Fruit fly (Drosophila melanogaster) whole organism, prepupa: ENCODE measurements around the gene CG15269.

Experiments used
- CG10669 ChIP-seq: fragments of 200-800 bp; sonication (Bioruptor generic); optimal IDR thresholded peaks from 3 replicates; lab custom pipeline; 2018; ENCODE audit warnings: missing biosample characterization, mild to moderate bottlenecking, missing genetic modification characterization, moderate library complexity
- CG15336 ChIP-seq: fragments of 200-800 bp; sonication (Bioruptor generic); IDR thresholded peaks from 2 replicates; pipeline ENCODE4 v1.3.6; 2022; ENCODE audit warnings: missing biosample characterization, missing genetic modification characterization
- CG16779 ChIP-seq: fragments of 200-800 bp; sonication (Bioruptor generic); optimal IDR thresholded peaks from 3 replicates; lab custom pipeline; 2017; ENCODE audit warnings: missing biosample characterization, mild to moderate bottlenecking, missing genetic modification characterization
- CG3032 ChIP-seq: fragments of 200-800 bp; optimal IDR thresholded peaks from 2 replicates; lab custom pipeline; 2019; ENCODE audit warnings: missing biosample characterization, mild to moderate bottlenecking, missing genetic modification characterization, moderate library complexity
- Hr4 ChIP-seq: fragments of 200-800 bp; sonication (Bioruptor generic); optimal IDR thresholded peaks from 3 replicates; lab custom pipeline; 2016; ENCODE audit warnings: missing biosample characterization, missing genetic modification characterization
- Smox ChIP-seq: fragments of 200-800 bp; sonication (Bioruptor generic); optimal IDR thresholded peaks from 3 replicates; lab custom pipeline; 2016; ENCODE audit warnings: missing biosample characterization, missing genetic modification characterization
- Sox102F ChIP-seq: fragments of 200-800 bp; sonication (Bioruptor generic); optimal IDR thresholded peaks from 2 replicates; lab custom pipeline; 2016; ENCODE audit warnings: missing biosample characterization, mild to moderate bottlenecking, missing genetic modification characterization
- esn ChIP-seq: fragments of 200-800 bp; sonication (Bioruptor generic); optimal IDR thresholded peaks from 2 replicates; lab custom pipeline; 2016; ENCODE audit warnings: missing biosample characterization, mild to moderate bottlenecking, missing genetic modification characterization, moderate library complexity
- fd59A ChIP-seq: fragments of 200-800 bp; sonication (Bioruptor generic); optimal IDR thresholded peaks from 2 replicates; lab custom pipeline; 2017; ENCODE audit warnings: missing biosample characterization, mild to moderate bottlenecking, missing genetic modification characterization, missing genetic modification reagents
- net ChIP-seq: fragments of 200-800 bp; sonication (Bioruptor generic); optimal IDR thresholded peaks from 3 replicates; lab custom pipeline; 2016; ENCODE audit warnings: missing biosample characterization, missing genetic modification characterization
- salr ChIP-seq, 2 experiments: fragments of 200-800 bp; sonication (Bioruptor generic); optimal IDR thresholded peaks; 3 replicates each; lab custom pipeline; 2016 to 2018; ENCODE audit warnings: missing biosample characterization in 2 of 2, missing genetic modification characterization in 2 of 2, mild to moderate bottlenecking in 1 of 2

dm6 chr2L:15111276-15111675 lies 2.1 kb downstream of the CG15269 start:
- TF ChIP-seq CG16779: no peak
- TF ChIP-seq Hr4 (GFP tag; lab: Kevin White, UChicago): no peak
- TF ChIP-seq Sox102F (GFP tag; lab: Kevin White, UChicago): no peak
- TF ChIP-seq CG15336 (GFP tag; lab: Robert Waterston, UW): no peak
- no peak for TF ChIP-seq net (GFP tag; lab: Kevin White, UChicago)
- no peak for TF ChIP-seq salr (GFP tag; optimal IDR thresholded peaks at IDR 0.05; lab: Kevin White, UChicago)
- TF ChIP-seq CG3032 (tag; lab: Kevin White, UChicago): no peak
- no peak for TF ChIP-seq fd59A (GFP tag; lab: Kevin White, UChicago)
- TF ChIP-seq CG10669 (GFP tag; lab: Kevin White, UChicago): no peak
- TF ChIP-seq esn (GFP tag; lab: Kevin White, UChicago): no peak
- TF ChIP-seq Smox (GFP tag; lab: Kevin White, UChicago): no peak
